Worm (Caenorhabditis elegans): ENCODE results near the gene T04F3.5.

T04F3.5 gene

ce11 chrV:11799252-11799822, 38.9 kb downstream of the T04F3.5 start (continued):
- TF ChIP-seq F26F4.8 (GFP tag; conservative IDR thresholded peaks at IDR 0.05) (no peak), dve-1 (tag; optimal IDR thresholded peaks at IDR 0.05; ENCODE audit: insufficient read depth) (no peak), jun-1 (tag; optimal IDR thresholded peaks at IDR 0.05) (peak; percentile 49), lim-7 (GFP tag; IDR thresholded peaks at IDR 0.05) (no peak), aly-2 (tag; optimal IDR thresholded peaks at IDR 0.05) (no peak), fos-1 (tag; optimal IDR thresholded peaks at IDR 0.05) (no peak), egl-43 (GFP tag; IDR thresholded peaks at IDR 0.05) (no peak), daf-19 (GFP tag; conservative IDR thresholded peaks at IDR 0.05) (no peak), nhr-25 (tag; optimal IDR thresholded peaks at IDR 0.05; ENCODE audit: borderline replicate concordance, insufficient read depth) (peak; percentile 72), lin-1 (GFP tag; IDR thresholded peaks at IDR 0.05) (no peak; the same call in 1 of the 2 replicates), mep-1 (tag; optimal IDR thresholded peaks at IDR 0.05) (peak; percentile 49), cey-2 (tag; optimal IDR thresholded peaks at IDR 0.05; ENCODE audit: borderline replicate concordance, insufficient read depth) (peak; percentile 96), nhr-48 (tag; optimal IDR thresholded peaks at IDR 0.05) (peak; percentile 99), ceh-82 (tag; optimal IDR thresholded peaks at IDR 0.05) (no peak), madf-9 (GFP tag; conservative IDR thresholded peaks at IDR 0.05) (no peak), sdz-12 (GFP tag; optimal IDR thresholded peaks at IDR 0.05) (peak; percentile 31), nhr-111 (GFP tag; optimal IDR thresholded peaks at IDR 0.05) (no peak), arid-1 (GFP tag; conservative IDR thresholded peaks at IDR 0.05) (no peak), mdl-1 (tag; optimal IDR thresholded peaks at IDR 0.05) (peak; percentile 88 to 92), nhr-77 (tag; optimal IDR thresholded peaks at IDR 0.05) (no peak), madf-5 (GFP tag; IDR thresholded peaks at IDR 0.05) (no peak), F44E2.7 (GFP tag; IDR thresholded peaks at IDR 0.05) (no peak), lin-15B (tag; optimal IDR thresholded peaks at IDR 0.05) (no peak), ces-1 (GFP tag; optimal IDR thresholded peaks at IDR 0.05) (no peak), dmd-9 (GFP tag; IDR thresholded peaks at IDR 0.05) (no peak), F49E8.2 (tag; optimal IDR thresholded peaks at IDR 0.05; ENCODE audit: borderline replicate concordance) (no peak), lsy-2 (tag; optimal IDR thresholded peaks at IDR 0.05) (peak in 1 of 2 experiments; percentile 67), R02D3.7 (tag; optimal IDR thresholded peaks at IDR 0.05) (no peak), ztf-7 (tag; optimal IDR thresholded peaks at IDR 0.05) (no peak), mdt-29 (GFP tag; IDR thresholded peaks at IDR 0.05) (no peak), F10B5.3 (tag; optimal IDR thresholded peaks at IDR 0.05) (no peak), spr-3 (GFP tag; optimal IDR thresholded peaks at IDR 0.05) (no peak), ceh-20 (GFP tag; IDR thresholded peaks at IDR 0.05) (peak; percentile 65; the same call in 1 of the 2 replicates), T20F7.1 (GFP tag; optimal IDR thresholded peaks at IDR 0.05) (no peak), zip-11 (GFP tag; IDR thresholded peaks at IDR 0.05) (no peak), tag-97 (GFP tag; IDR thresholded peaks at IDR 0.05) (no peak), zag-1 (tag; optimal IDR thresholded peaks at IDR 0.05) (no peak), daf-12 (tag; optimal IDR thresholded peaks at IDR 0.05) (no peak), Y105C5A.15 (GFP tag; IDR thresholded peaks at IDR 0.05) (no peak), ceh-44 (GFP tag; IDR thresholded peaks at IDR 0.05) (no peak), pqm-1 (tag; optimal IDR thresholded peaks at IDR 0.05) (no peak), zfp-2 (tag; optimal IDR thresholded peaks at IDR 0.05) (no peak), lin-39 (tag; optimal IDR thresholded peaks at IDR 0.05) (no peak), Y75B8A.6 (GFP tag; IDR thresholded peaks at IDR 0.05) (no peak), nhr-76 (tag; optimal IDR thresholded peaks at IDR 0.05) (no peak), hlh-11 (tag; optimal IDR thresholded peaks at IDR 0.05) (peak; percentile 94), aha-1 (tag) (no peak), dmd-8 (GFP tag; IDR thresholded peaks at IDR 0.05) (no peak), daf-16 (GFP tag; optimal IDR thresholded peaks at IDR 0.05) (no peak), daf-16 (tag; optimal IDR thresholded peaks at IDR 0.05) (no peak), ZK546.5 (tag; optimal IDR thresholded peaks at IDR 0.05) (no peak), daf-8 (GFP tag; IDR thresholded peaks at IDR 0.05) (no peak)
